Fruit fly (Drosophila melanogaster) whole organism, embryonic: ENCODE results near the gene GstO3.

Experiments
- Atf6 ChIP-seq: fragments of 200-800 bp; sonication (Bioruptor generic); IDR thresholded peaks from 2 replicates; pipeline ENCODE4 v1.3.6; 2022; ENCODE audit warnings: missing biosample characterization, missing genetic modification characterization
- CG12769 ChIP-seq: fragments of 200-800 bp; sonication (Bioruptor generic); optimal IDR thresholded peaks from 2 replicates; lab custom pipeline; 2019; ENCODE audit warnings: missing biosample characterization, mild to moderate bottlenecking, missing genetic modification characterization, moderate library complexity
- CG14441 ChIP-seq: fragments of 200-800 bp; sonication (Bioruptor generic); IDR thresholded peaks from 2 replicates; pipeline ENCODE4 v1.3.6; 2022; ENCODE audit warnings: missing biosample characterization, missing genetic modification characterization
- CG1529 ChIP-seq: fragments of 200-800 bp; sonication (Bioruptor generic); optimal IDR thresholded peaks from 3 replicates; lab custom pipeline; 2018; ENCODE audit warnings: missing biosample characterization, missing genetic modification characterization
- CG17186 ChIP-seq: fragments of 200-800 bp; sonication (Bioruptor generic); optimal IDR thresholded peaks from 3 replicates; lab custom pipeline; 2017; ENCODE audit warnings: missing biosample characterization, missing genetic modification reagents, missing genetic modification characterization
- CG18476 ChIP-seq: fragments of 200-800 bp; sonication (Bioruptor generic); optimal IDR thresholded peaks from 2 replicates; lab custom pipeline; 2016; ENCODE audit warnings: missing biosample characterization, mild to moderate bottlenecking, missing genetic modification characterization
- CG18599 ChIP-seq: fragments of 200-800 bp; sonication (Bioruptor generic); optimal IDR thresholded peaks from 3 replicates; lab custom pipeline; 2017; ENCODE audit warnings: missing biosample characterization, missing genetic modification characterization, mild to moderate bottlenecking, moderate library complexity, missing genetic modification reagents
- CG2202 ChIP-seq: fragments of 200-800 bp; sonication (Bioruptor generic); optimal IDR thresholded peaks from 2 replicates; lab custom pipeline; 2018; ENCODE audit warnings: missing biosample characterization, mild to moderate bottlenecking, missing genetic modification characterization
- CG2678 ChIP-seq: fragments of 200-800 bp; sonication (Bioruptor generic); optimal IDR thresholded peaks from 3 replicates; lab custom pipeline; 2019; ENCODE audit warnings: missing biosample characterization, mild to moderate bottlenecking, missing genetic modification characterization, moderate library complexity
- CG30403 ChIP-seq: fragments of 200-800 bp; sonication (Bioruptor generic); optimal IDR thresholded peaks from 3 replicates; lab custom pipeline; 2016; ENCODE audit warnings: missing biosample characterization, missing genetic modification characterization
- CG33213 ChIP-seq: fragments of 200-800 bp; sonication (Bioruptor generic); optimal IDR thresholded peaks from 3 replicates; lab custom pipeline; 2016; ENCODE audit warnings: missing biosample characterization, missing genetic modification characterization
- CG34224 ChIP-seq: fragments of 200-800 bp; sonication (Bioruptor generic); IDR thresholded peaks from 3 replicates; pipeline ENCODE4 v1.3.6; 2022; ENCODE audit warnings: missing biosample characterization, missing genetic modification characterization; ENCODE audit not compliant: partially characterized antibody
- CG4854 ChIP-seq: fragments of 200-800 bp; sonication (Bioruptor generic); optimal IDR thresholded peaks from 2 replicates; lab custom pipeline; 2016; ENCODE audit warnings: missing biosample characterization, missing genetic modification characterization, inconsistent platforms
- CG7786 ChIP-seq: fragments of 200-800 bp; sonication (Bioruptor generic); optimal IDR thresholded peaks from 2 replicates; lab custom pipeline; 2016; ENCODE audit warnings: missing biosample characterization, missing genetic modification characterization
- CG7928 ChIP-seq: fragments of 200-800 bp; sonication (Bioruptor generic); optimal IDR thresholded peaks from 2 replicates; lab custom pipeline; 2017; ENCODE audit warnings: missing biosample characterization, mild to moderate bottlenecking, missing genetic modification characterization
- Drgx ChIP-seq: fragments of 200-800 bp; sonication (Bioruptor generic); IDR thresholded peaks from 2 replicates; pipeline ENCODE4 v1.3.6; 2022; ENCODE audit warnings: missing biosample characterization, missing genetic modification characterization
- E2f2 ChIP-seq: fragments of 200-800 bp; sonication (Bioruptor generic); IDR thresholded peaks from 2 replicates; pipeline ENCODE4 v1.3.6; 2022; ENCODE audit warnings: missing biosample characterization, missing genetic modification characterization
- H2.0 ChIP-seq: fragments of 200-800 bp; sonication (Bioruptor generic); IDR thresholded peaks from 2 replicates; pipeline ENCODE4 v1.3.6; 2022; ENCODE audit warnings: missing biosample characterization, missing genetic modification characterization
- Hr3 ChIP-seq: fragments of 200-800 bp; sonication (Bioruptor generic); optimal IDR thresholded peaks from 3 replicates; lab custom pipeline; 2016; ENCODE audit warnings: missing biosample characterization, missing genetic modification characterization
- Meics ChIP-seq: fragments of 200-800 bp; sonication (Bioruptor generic); optimal IDR thresholded peaks from 2 replicates; lab custom pipeline; 2017; ENCODE audit warnings: missing biosample characterization, mild to moderate bottlenecking, missing genetic modification characterization
- Nf-YA ChIP-seq: fragments of 200-800 bp; sonication (Bioruptor generic); IDR thresholded peaks from 2 replicates; pipeline ENCODE4 v1.3.6; 2022; ENCODE audit warnings: missing biosample characterization, missing genetic modification characterization
- Nf-YB ChIP-seq: fragments of 200-800 bp; sonication (Bioruptor generic); optimal IDR thresholded peaks from 3 replicates; lab custom pipeline; 2019; ENCODE audit warnings: missing biosample characterization, mild to moderate bottlenecking, missing genetic modification characterization, moderate library complexity
- PHDP ChIP-seq: fragments of 200-800 bp; sonication (Bioruptor generic); optimal IDR thresholded peaks from 3 replicates; lab custom pipeline; 2018; ENCODE audit warnings: missing biosample characterization, mild to moderate bottlenecking, missing genetic modification characterization, moderate library complexity
- Sin3A ChIP-seq: fragments of >200 bp; optimal IDR thresholded peaks from 2 replicates; lab custom pipeline; 2018
- Spps ChIP-seq: fragments of 200-800 bp; sonication (Bioruptor generic); optimal IDR thresholded peaks from 2 replicates; lab custom pipeline; 2018; ENCODE audit warnings: missing biosample characterization, mild to moderate bottlenecking, missing genetic modification characterization
- bab2 ChIP-seq: fragments of 200-800 bp; sonication (Bioruptor generic); optimal IDR thresholded peaks from 2 replicates; lab custom pipeline; 2016; ENCODE audit warnings: missing biosample characterization, missing genetic modification characterization
- bcd ChIP-seq: fragments of 200-800 bp; sonication (Bioruptor generic); optimal IDR thresholded peaks from 2 replicates; lab custom pipeline; 2017; ENCODE audit warnings: missing biosample characterization, mild to moderate bottlenecking, missing genetic modification characterization
- chif ChIP-seq, 2 experiments: fragments of 200-800 bp; sonication (Bioruptor generic); optimal IDR thresholded peaks; 3 replicates each; lab custom pipeline; 2016; ENCODE audit warnings: missing biosample characterization in 2 of 2, missing genetic modification characterization in 2 of 2
- chn ChIP-seq: fragments of 200-800 bp; sonication (Bioruptor generic); optimal IDR thresholded peaks from 2 replicates; lab custom pipeline; 2016; ENCODE audit warnings: missing biosample characterization, missing genetic modification characterization
- cwo ChIP-seq: fragments of 200-800 bp; sonication (Bioruptor generic); optimal IDR thresholded peaks from 3 replicates; lab custom pipeline; 2017; ENCODE audit warnings: missing biosample characterization, missing genetic modification characterization, mild to moderate bottlenecking, moderate library complexity, missing genetic modification reagents
- disco-r ChIP-seq: fragments of 200-800 bp; sonication (Bioruptor generic); optimal IDR thresholded peaks from 2 replicates; lab custom pipeline; 2016; ENCODE audit warnings: missing biosample characterization, missing genetic modification characterization
- dmrt11E ChIP-seq: fragments of 200-800 bp; sonication (Bioruptor generic); optimal IDR thresholded peaks from 3 replicates; lab custom pipeline; 2018; ENCODE audit warnings: missing biosample characterization, mild to moderate bottlenecking, missing genetic modification characterization, moderate library complexity
- dpn ChIP-seq, 2 experiments: fragments of 200-800 bp; sonication (Bioruptor generic); optimal IDR thresholded peaks; 3 replicates each; lab custom pipeline; 2016; ENCODE audit warnings: missing biosample characterization in 2 of 2, missing genetic modification characterization in 2 of 2
- ewg ChIP-seq: fragments of 200-800 bp; sonication (Bioruptor generic); optimal IDR thresholded peaks from 3 replicates; lab custom pipeline; 2017; ENCODE audit warnings: mild to moderate bottlenecking, missing biosample characterization, missing genetic modification reagents, missing genetic modification characterization
- fd64A ChIP-seq: fragments of 200-800 bp; sonication (Bioruptor generic); optimal IDR thresholded peaks from 3 replicates; lab custom pipeline; 2018; ENCODE audit warnings: missing biosample characterization, mild to moderate bottlenecking, missing genetic modification characterization
- gcm ChIP-seq: fragments of 200-800 bp; sonication (Bioruptor generic); optimal IDR thresholded peaks from 2 replicates; lab custom pipeline; 2019; ENCODE audit warnings: missing biosample characterization, mild to moderate bottlenecking, missing genetic modification characterization, moderate library complexity
- ham ChIP-seq: fragments of 200-800 bp; sonication (Bioruptor generic); IDR thresholded peaks from 2 replicates; pipeline ENCODE4 v1.3.6; 2022; ENCODE audit warnings: missing biosample characterization, missing genetic modification characterization
- hb ChIP-seq: fragments of 200-800 bp; sonication (Bioruptor generic); IDR thresholded peaks from 3 replicates; pipeline ENCODE4 v1.3.6; 2022; ENCODE audit warnings: missing biosample characterization, missing genetic modification characterization; ENCODE audit not compliant: partially characterized antibody
- jigr1 ChIP-seq: fragments of 200-800 bp; sonication (Bioruptor generic); IDR thresholded peaks from 3 replicates; pipeline ENCODE4 v1.3.6; 2022; ENCODE audit warnings: missing biosample characterization, missing genetic modification characterization
- klu ChIP-seq: fragments of 200-800 bp; sonication (Bioruptor generic); IDR thresholded peaks from 2 replicates; pipeline ENCODE4 v1.3.6; 2022; ENCODE audit warnings: missing biosample characterization, missing genetic modification characterization
- lola ChIP-seq, 3 experiments: fragments of >200 bp in 2 of 3; fragments of 200-800 bp in 1 of 3; sonication (Bioruptor generic) in 1 of 3; optimal IDR thresholded peaks; 2 replicates each; lab custom pipeline; 2017 to 2019; ENCODE audit warnings: missing biosample characterization in 3 of 3, missing genetic modification characterization in 3 of 3, mild to moderate bottlenecking in 1 of 3, moderate library complexity in 1 of 3
- maf-S ChIP-seq: fragments of 200-800 bp; sonication (Bioruptor generic); optimal IDR thresholded peaks from 2 replicates; lab custom pipeline; 2016; ENCODE audit warnings: missing biosample characterization, missing genetic modification characterization
- mld ChIP-seq: fragments of 200-800 bp; sonication (Bioruptor generic); IDR thresholded peaks from 3 replicates; pipeline ENCODE4 v1.3.6; 2022; ENCODE audit warnings: missing biosample characterization, missing genetic modification characterization; ENCODE audit not compliant: partially characterized antibody
- otp ChIP-seq: fragments of 200-800 bp; sonication (Bioruptor generic); IDR thresholded peaks from 3 replicates; pipeline ENCODE4, ENCODE4 v1.3.6; 2022; ENCODE audit warnings: missing biosample characterization, missing genetic modification characterization
- pnt ChIP-seq: fragments of 200-800 bp; sonication (Bioruptor generic); optimal IDR thresholded peaks from 3 replicates; lab custom pipeline; 2016; ENCODE audit warnings: missing biosample characterization, missing genetic modification characterization
- prd ChIP-seq, 3 experiments: fragments of >200 bp in 2 of 3; fragments of 200-800 bp in 1 of 3; sonication (Bioruptor generic) in 1 of 3; optimal IDR thresholded peaks in 2 of 3; IDR thresholded peaks in 1 of 3; 2 replicates in 2 of 3; 3 replicates in 1 of 3; pipeline versions ENCODE4 v1.3.6 to Lab custom; 2017 to 2022; ENCODE audit warnings: missing biosample characterization in 1 of 3, missing genetic modification characterization in 1 of 3
- sens ChIP-seq: fragments of 200-800 bp; sonication (Bioruptor generic); peaks from one replicate; lab custom pipeline; 2016; ENCODE audit warnings: missing biosample characterization, missing genetic modification characterization
- sima ChIP-seq: fragments of 200-800 bp; sonication (Bioruptor generic); optimal IDR thresholded peaks from 2 replicates; lab custom pipeline; 2016; ENCODE audit warnings: missing biosample characterization, missing genetic modification characterization
- tin ChIP-seq: fragments of 200-800 bp; sonication (Bioruptor generic); optimal IDR thresholded peaks from 3 replicates; lab custom pipeline; 2016; ENCODE audit warnings: missing biosample characterization, missing genetic modification characterization

The GstO3 gene

DNA sequence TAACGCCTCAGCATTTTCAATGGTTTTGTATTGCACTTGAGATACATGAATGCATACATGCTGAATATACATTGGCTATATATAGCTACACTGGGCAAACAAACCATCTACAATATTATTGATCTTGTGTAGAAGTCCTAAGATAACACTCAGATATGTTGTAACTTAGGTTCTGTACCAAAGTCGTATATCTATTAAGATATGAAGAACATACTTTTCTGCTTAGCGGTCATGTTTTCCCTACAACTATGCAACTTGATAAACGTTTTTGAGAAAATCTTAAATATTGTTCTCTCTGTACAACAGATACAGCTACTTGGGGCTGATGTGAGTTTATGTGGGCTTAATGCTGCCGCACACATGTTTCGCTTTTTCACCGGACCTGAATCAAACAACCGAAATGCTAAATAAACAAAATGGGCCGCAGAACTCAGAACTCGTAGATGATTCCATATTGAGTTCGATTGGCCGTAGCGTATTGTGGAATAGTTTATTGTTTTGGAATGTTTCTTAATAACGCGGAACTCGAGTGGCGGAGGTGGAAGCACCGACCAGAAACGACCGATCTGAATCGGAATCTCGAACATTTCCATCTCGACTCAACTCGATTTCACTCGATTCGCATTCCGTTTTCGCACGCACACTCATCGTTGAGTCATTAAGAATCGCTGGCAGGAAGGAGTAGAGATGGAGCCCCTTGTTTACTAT, 30.7 kb downstream of the GstO3 start (continued):
- peak; percentile 10 for TF ChIP-seq Hr3
- TF ChIP-seq pnt (GFP tag; lab: Kevin White, UChicago): peak; percentile 41
- no peak for TF ChIP-seq CG17186
- peak; percentile 61 for TF ChIP-seq CG18599 (GFP tag; lab: Kevin White, UChicago)
- TF ChIP-seq CG12769 (tag; lab: Kevin White, UChicago): peak; percentile 29
- no peak; the same call in 1 of the 2 replicates for TF ChIP-seq Atf6 (GFP tag; lab: Robert Waterston, UW)
- TF ChIP-seq mld (GFP tag; lab: Robert Waterston, UW): no peak
- TF ChIP-seq CG34224 (GFP tag; lab: Robert Waterston, UW): no peak
- TF ChIP-seq E2f2 (GFP tag; lab: Robert Waterston, UW): peak; percentile 12; the same call in 1 of the 2 replicates
- peak; percentile 24 for TF ChIP-seq disco-r (GFP tag; lab: Kevin White, UChicago)
- no peak for TF ChIP-seq Sin3A (lab: Kevin White, UChicago)
- no peak for TF ChIP-seq ham (GFP tag; lab: Robert Waterston, UW)
- no peak for TF ChIP-seq hb
- peak; percentile 26 for TF ChIP-seq CG18476 (GFP tag; lab: Kevin White, UChicago)
- TF ChIP-seq CG4854 (GFP tag; lab: Kevin White, UChicago): peak; percentile 23
- no peak for TF ChIP-seq cwo (GFP tag; lab: Kevin White, UChicago)
- TF ChIP-seq maf-S: no peak
- TF ChIP-seq CG7928 (GFP tag; lab: Kevin White, UChicago): no peak
- TF ChIP-seq CG2202 (tag; lab: Kevin White, UChicago): peak; percentile 53
- peak; percentile 29 for TF ChIP-seq Nf-YB (GFP tag; lab: Kevin White, UChicago)
- TF ChIP-seq klu: no peak; the same call in 1 of the 2 replicates
- peak; percentile 55 for TF ChIP-seq PHDP
- TF ChIP-seq Meics (GFP tag; lab: Kevin White, UChicago): peak; percentile 22
- peak; percentile 0 for TF ChIP-seq CG7786
- peak; percentile 12 for TF ChIP-seq ewg
- TF ChIP-seq CG14441: peak; percentile 12; the same call in 1 of the 2 replicates
- peak; percentile 62 for TF ChIP-seq dmrt11E
- no peak for TF ChIP-seq prd (optimal IDR thresholded peaks at IDR 0.05; lab: Kevin White, UChicago)
- TF ChIP-seq prd (GFP tag; IDR thresholded peaks at IDR 0.05; lab: Robert Waterston, UW): peak; percentile 62
- peak; percentile 56 for TF ChIP-seq CG30403 (GFP tag; lab: Kevin White, UChicago)
- peak; percentile 60 for TF ChIP-seq CG1529
- TF ChIP-seq chn (GFP tag; lab: Kevin White, UChicago): peak; percentile 22
- TF ChIP-seq chif (GFP tag; optimal IDR thresholded peaks at IDR 0.05; lab: Kevin White, UChicago): peak in 1 of 2 experiments; percentile 65
- peak; percentile 95 for TF ChIP-seq sens (GFP tag; lab: Kevin White, UChicago)
- TF ChIP-seq bcd (GFP tag; lab: Kevin White, UChicago): peak; percentile 8
- TF ChIP-seq sima: no peak
- TF ChIP-seq jigr1: no peak
- TF ChIP-seq dpn (GFP tag; optimal IDR thresholded peaks at IDR 0.05; lab: Kevin White, UChicago): peak; percentile 35 to 57
- TF ChIP-seq CG2678 (tag; lab: Kevin White, UChicago): peak; percentile 70
- no peak for TF ChIP-seq H2.0 (GFP tag; lab: Robert Waterston, UW)
- peak; percentile 7 for TF ChIP-seq Spps (tag; lab: Kevin White, UChicago)
- peak; percentile 54; the same call in 1 of the 3 replicates for TF ChIP-seq otp (GFP tag; lab: Robert Waterston, UW)
- TF ChIP-seq lola (GFP tag; optimal IDR thresholded peaks at IDR 0.05; lab: Kevin White, UChicago): peak in 1 of 3 experiments; percentile 70
- TF ChIP-seq gcm (GFP tag; lab: Kevin White, UChicago): peak; percentile 62
- no peak for TF ChIP-seq Nf-YA (GFP tag; lab: Robert Waterston, UW)
- TF ChIP-seq CG33213 (GFP tag; lab: Kevin White, UChicago): peak; percentile 5
- TF ChIP-seq fd64A (GFP tag; lab: Kevin White, UChicago): peak; percentile 22
- TF ChIP-seq tin (GFP tag; lab: Kevin White, UChicago): peak; percentile 60
- TF ChIP-seq bab2 (GFP tag; lab: Kevin White, UChicago): peak; percentile 36
- TF ChIP-seq Drgx: 0 out of 2 replicates have a peak, but pooled peaks have one; percentile 35
